Fruit fly (Drosophila melanogaster) whole organism, embryonic: ENCODE measurements around the gene RhoGAP18B.

Experiments used
- Blimp-1 ChIP-seq: fragments of 200-800 bp; sonication (Bioruptor generic); optimal IDR thresholded peaks from 3 replicates; lab custom pipeline; 2018; ENCODE audit warnings: missing biosample characterization, missing genetic modification characterization, mild to moderate bottlenecking, moderate library complexity, missing genetic modification reagents
- Bteb2 ChIP-seq: fragments of 200-800 bp; sonication (Bioruptor generic); optimal IDR thresholded peaks from 2 replicates; lab custom pipeline; 2016; ENCODE audit warnings: missing biosample characterization, missing genetic modification characterization
- CG10654 ChIP-seq: fragments of 200-800 bp; sonication (Bioruptor generic); optimal IDR thresholded peaks from 2 replicates; lab custom pipeline; 2016; ENCODE audit warnings: missing biosample characterization, missing genetic modification characterization
- CG11504 ChIP-seq: fragments of 200-800 bp; sonication (Bioruptor generic); optimal IDR thresholded peaks from 3 replicates; lab custom pipeline; 2019; ENCODE audit warnings: missing biosample characterization, mild to moderate bottlenecking, missing genetic modification characterization, moderate library complexity
- CG12659 ChIP-seq: fragments of 200-800 bp; sonication (Bioruptor generic); optimal IDR thresholded peaks from 3 replicates; lab custom pipeline; 2017; ENCODE audit warnings: mild to moderate bottlenecking, missing biosample characterization, missing genetic modification reagents, missing genetic modification characterization
- CG14965 ChIP-seq: fragments of 200-800 bp; sonication (Bioruptor generic); optimal IDR thresholded peaks from 2 replicates; lab custom pipeline; 2016; ENCODE audit warnings: missing biosample characterization, missing genetic modification characterization, borderline replicate concordance
- CG16779 ChIP-seq: fragments of 200-800 bp; sonication (Bioruptor generic); IDR thresholded peaks from 2 replicates; pipeline ENCODE4 v1.3.6; 2022; ENCODE audit warnings: missing biosample characterization, missing genetic modification characterization
- CG16813 ChIP-seq: fragments of 200-800 bp; sonication (Bioruptor generic); IDR thresholded peaks from 3 replicates; pipeline ENCODE4 v1.3.6; 2022; ENCODE audit warnings: missing biosample characterization, missing genetic modification characterization; ENCODE audit not compliant: partially characterized antibody
- CG17328 ChIP-seq: fragments of 200-800 bp; sonication (Bioruptor generic); IDR thresholded peaks from 2 replicates; pipeline ENCODE4 v1.3.6; 2022; ENCODE audit warnings: missing biosample characterization, missing genetic modification characterization
- CG17912 ChIP-seq: fragments of 200-800 bp; sonication (Bioruptor generic); optimal IDR thresholded peaks from 2 replicates; lab custom pipeline; 2018; ENCODE audit warnings: missing biosample characterization, mild to moderate bottlenecking, missing genetic modification characterization
- CG18262 ChIP-seq: fragments of 200-800 bp; optimal IDR thresholded peaks from 3 replicates; lab custom pipeline; 2019; ENCODE audit warnings: missing biosample characterization, mild to moderate bottlenecking, missing genetic modification characterization, moderate library complexity
- CG18764 ChIP-seq: fragments of 200-800 bp; sonication (Bioruptor generic); optimal IDR thresholded peaks from 3 replicates; lab custom pipeline; 2016; ENCODE audit warnings: missing biosample characterization, missing genetic modification characterization
- CG2202 ChIP-seq: fragments of 200-800 bp; sonication (Bioruptor generic); optimal IDR thresholded peaks from 2 replicates; lab custom pipeline; 2018; ENCODE audit warnings: missing biosample characterization, mild to moderate bottlenecking, missing genetic modification characterization
- CG5245 ChIP-seq: fragments of 200-800 bp; sonication (Bioruptor generic); optimal IDR thresholded peaks from 3 replicates; lab custom pipeline; 2016; ENCODE audit warnings: missing biosample characterization, missing genetic modification characterization
- CG6175 ChIP-seq: fragments of 200-800 bp; sonication (Bioruptor generic); IDR thresholded peaks from 3 replicates; pipeline ENCODE4 v1.3.6; 2022; ENCODE audit warnings: missing biosample characterization, missing genetic modification characterization
- CG6791 ChIP-seq: fragments of 200-800 bp; sonication (Bioruptor generic); IDR thresholded peaks from 3 replicates; pipeline ENCODE4 v1.3.6; 2022; ENCODE audit warnings: missing biosample characterization, missing genetic modification characterization; ENCODE audit not compliant: partially characterized antibody
- CG8290 ChIP-seq, 3 experiments: fragments of 200-800 bp; sonication (Bioruptor generic); optimal IDR thresholded peaks; 2 replicates each; lab custom pipeline; 2016 to 2019; ENCODE audit warnings: missing biosample characterization in 3 of 3, missing genetic modification characterization in 3 of 3, mild to moderate bottlenecking in 2 of 3, moderate library complexity in 1 of 3
- CG8359 ChIP-seq: fragments of 200-800 bp; sonication (Bioruptor generic); optimal IDR thresholded peaks from 2 replicates; lab custom pipeline; 2017; ENCODE audit warnings: missing biosample characterization, mild to moderate bottlenecking, missing genetic modification characterization, borderline replicate concordance
- Deaf1 ChIP-seq: fragments of 200-800 bp; optimal IDR thresholded peaks from 3 replicates; lab custom pipeline; 2019; ENCODE audit warnings: missing biosample characterization, mild to moderate bottlenecking, missing genetic modification characterization, moderate library complexity
- Doc2 ChIP-seq: fragments of 200-800 bp; sonication (Bioruptor generic); IDR thresholded peaks from 2 replicates; pipeline ENCODE4 v1.3.6; 2022; ENCODE audit warnings: missing biosample characterization, missing genetic modification characterization
- NK7.1 ChIP-seq: fragments of 200-800 bp; sonication (Bioruptor generic); optimal IDR thresholded peaks from 3 replicates; lab custom pipeline; 2016; ENCODE audit warnings: missing biosample characterization, missing genetic modification characterization
- NfI ChIP-seq: fragments of 200-800 bp; sonication (Bioruptor generic); optimal IDR thresholded peaks from 3 replicates; lab custom pipeline; 2018; ENCODE audit warnings: missing biosample characterization, mild to moderate bottlenecking, missing genetic modification characterization, moderate library complexity
- Oaz ChIP-seq: fragments of 200-800 bp; sonication (Bioruptor generic); IDR thresholded peaks from 2 replicates; pipeline ENCODE4 v1.3.6; 2022; ENCODE audit warnings: missing biosample characterization, missing genetic modification characterization
- btn ChIP-seq: fragments of 200-800 bp; sonication (Bioruptor generic); optimal IDR thresholded peaks from 2 replicates; lab custom pipeline; 2016; ENCODE audit warnings: missing biosample characterization, missing genetic modification characterization
- cad ChIP-seq: fragments of >200 bp; optimal IDR thresholded peaks from 2 replicates; lab custom pipeline; 2017; ENCODE audit warnings: missing biosample characterization, missing genetic modification characterization
- ci ChIP-seq: fragments of 200-800 bp; sonication (Bioruptor generic); IDR thresholded peaks from 3 replicates; pipeline ENCODE4 v1.3.6; 2022; ENCODE audit warnings: missing biosample characterization, missing genetic modification characterization
- dati ChIP-seq: fragments of 200-800 bp; sonication (Bioruptor generic); IDR thresholded peaks from 2 replicates; pipeline ENCODE4 v1.3.6; 2022; ENCODE audit warnings: missing biosample characterization, missing genetic modification characterization
- fd102C ChIP-seq: fragments of 200-800 bp; sonication (Bioruptor generic); optimal IDR thresholded peaks from 2 replicates; lab custom pipeline; 2018; ENCODE audit warnings: missing biosample characterization, mild to moderate bottlenecking, missing genetic modification characterization, moderate library complexity
- grn ChIP-seq: fragments of 200-800 bp; sonication (Bioruptor generic); optimal IDR thresholded peaks from 3 replicates; lab custom pipeline; 2017; ENCODE audit warnings: missing biosample characterization, missing genetic modification characterization
- kni ChIP-seq: fragments of 200-800 bp; sonication (Bioruptor generic); optimal IDR thresholded peaks from 3 replicates; lab custom pipeline; 2017; ENCODE audit warnings: mild to moderate bottlenecking, missing biosample characterization, missing genetic modification reagents, missing genetic modification characterization
- lmd ChIP-seq: fragments of 200-800 bp; sonication (Bioruptor generic); IDR thresholded peaks from 2 replicates; pipeline ENCODE4 v1.3.6; 2022; ENCODE audit warnings: missing biosample characterization, missing genetic modification characterization
- oc ChIP-seq: fragments of 200-800 bp; sonication (Bioruptor generic); optimal IDR thresholded peaks from 2 replicates; lab custom pipeline; 2018; ENCODE audit warnings: missing biosample characterization, mild to moderate bottlenecking, missing genetic modification characterization, moderate library complexity
- sens ChIP-seq: fragments of 200-800 bp; sonication (Bioruptor generic); peaks from one replicate; lab custom pipeline; 2016; ENCODE audit warnings: missing biosample characterization, missing genetic modification characterization
- slp2 ChIP-seq: fragments of 200-800 bp; sonication (Bioruptor generic); optimal IDR thresholded peaks from 2 replicates; lab custom pipeline; 2016; ENCODE audit warnings: missing biosample characterization, missing genetic modification characterization
- sna ChIP-seq: fragments of 200-800 bp; sonication (Bioruptor generic); IDR thresholded peaks from 2 replicates; pipeline ENCODE4 v1.3.6; 2022; ENCODE audit warnings: missing biosample characterization, missing genetic modification characterization; ENCODE audit not compliant: partially characterized antibody
- stwl ChIP-seq: fragments of 200-800 bp; sonication (Bioruptor generic); optimal IDR thresholded peaks from 3 replicates; lab custom pipeline; 2018; ENCODE audit warnings: missing biosample characterization, mild to moderate bottlenecking, missing genetic modification characterization, moderate library complexity
- tio ChIP-seq: fragments of 200-800 bp; sonication (Bioruptor generic); optimal IDR thresholded peaks from 2 replicates; lab custom pipeline; 2017; ENCODE audit warnings: missing biosample characterization, missing genetic modification characterization, inconsistent platforms
- unpg ChIP-seq: fragments of 200-800 bp; sonication (Bioruptor generic); optimal IDR thresholded peaks from 3 replicates; lab custom pipeline; 2018; ENCODE audit warnings: missing biosample characterization, mild to moderate bottlenecking, missing genetic modification characterization, moderate library complexity
- vfl ChIP-seq: fragments of 200-800 bp; sonication (Bioruptor generic); optimal IDR thresholded peaks from 2 replicates; lab custom pipeline; 2016; ENCODE audit warnings: missing biosample characterization, missing genetic modification characterization
- zf30C ChIP-seq: fragments of 200-800 bp; sonication (Bioruptor generic); optimal IDR thresholded peaks from 3 replicates; lab custom pipeline; 2018; ENCODE audit warnings: missing biosample characterization, mild to moderate bottlenecking, missing genetic modification characterization

Gene RhoGAP18B

dm6 chrX:19164726-19165125, 2.2 kb downstream of the RhoGAP18B start (continued):
- no peak for TF ChIP-seq cad (GFP tag; lab: Kevin White, UChicago)
- TF ChIP-seq dati (GFP tag; lab: Robert Waterston, UW): no peak
- no peak for TF ChIP-seq Bteb2 (GFP tag; lab: Kevin White, UChicago)
- TF ChIP-seq ci (GFP tag; lab: Robert Waterston, UW): no peak
- no peak for TF ChIP-seq CG6175
- 0 out of 2 replicates have a peak, but pooled peaks have one; percentile 37 for TF ChIP-seq lmd (GFP tag; lab: Robert Waterston, UW)
- no peak for TF ChIP-seq CG8359 (GFP tag; lab: Kevin White, UChicago)
- TF ChIP-seq CG10654: no peak
- TF ChIP-seq zf30C (GFP tag; lab: Kevin White, UChicago): peak; percentile 2
- TF ChIP-seq CG2202 (tag; lab: Kevin White, UChicago): no peak
- TF ChIP-seq CG14965 (GFP tag; lab: Kevin White, UChicago): no peak
- no peak for TF ChIP-seq CG17912 (GFP tag; lab: Kevin White, UChicago)
- TF ChIP-seq vfl: no peak
- no peak for TF ChIP-seq sna (GFP tag; lab: Robert Waterston, UW)
- no peak for TF ChIP-seq Oaz (GFP tag; lab: Robert Waterston, UW)
- TF ChIP-seq CG8290 (GFP tag; optimal IDR thresholded peaks at IDR 0.05; lab: Kevin White, UChicago): no peak
- TF ChIP-seq CG8290 (tag; optimal IDR thresholded peaks at IDR 0.05; lab: Kevin White, UChicago): no peak
- TF ChIP-seq NK7.1 (GFP tag; lab: Kevin White, UChicago): no peak
- TF ChIP-seq CG5245: no peak
- no peak for TF ChIP-seq Deaf1 (tag; lab: Kevin White, UChicago)
- TF ChIP-seq, all 482 proteins: peak for 91

dm6 chrX:19163446-19163845, 3.4 kb downstream of the RhoGAP18B start:
- TF ChIP-seq Doc2 (no peak), CG18764 (GFP tag; lab: Kevin White, UChicago) (no peak), stwl (tag; lab: Kevin White, UChicago) (no peak), CG6791 (GFP tag; lab: Robert Waterston, UW) (0 out of 3 replicates have a peak, but pooled peaks have one; percentile 22), CG16813 (GFP tag; lab: Robert Waterston, UW) (no peak), oc (peak; percentile 41), sens (peak; percentile 45), NfI (GFP tag; lab: Kevin White, UChicago) (no peak), CG17328 (GFP tag; lab: Robert Waterston, UW) (no peak), grn (GFP tag; lab: Kevin White, UChicago) (peak; percentile 13), slp2 (no peak), kni (GFP tag; lab: Kevin White, UChicago) (no peak), unpg (GFP tag; lab: Kevin White, UChicago) (no peak), CG18262 (no peak), CG12659 (GFP tag; lab: Kevin White, UChicago) (no peak), CG16779 (GFP tag; lab: Robert Waterston, UW) (no peak), btn (GFP tag; lab: Kevin White, UChicago) (no peak), tio (no peak), Blimp-1 (GFP tag; lab: Kevin White, UChicago) (peak; percentile 93), fd102C (GFP tag; lab: Kevin White, UChicago) (no peak), CG11504 (tag; lab: Kevin White, UChicago) (no peak)
